Worm (Caenorhabditis elegans) whole organism, L4/young adult: ENCODE measurements around the gene col-81.

Experiments
- W03F9.2 ChIP-seq: fragments of 150-350 bp; optimal IDR thresholded peaks from 2 replicates; lab custom pipeline; 2014; ENCODE audit warnings: missing biosample characterization, missing genetic modification characterization
- him-1 ChIP-seq: sonication (generic microtip); optimal IDR thresholded peaks from 2 replicates; lab custom pipeline; 2016; ENCODE audit warnings: missing genotype, missing genetic modification reagents, missing genetic modification characterization, missing compliant biosample characterization

ce11 chrII:11015210-11015609 is 1.6 kb upstream of the col-81 start:
- TF ChIP-seq him-1 (no peak), W03F9.2 (no peak)
